Fruit fly (Drosophila melanogaster): ENCODE results near the gene CG8001.
A peak's percentile ranks its signal among the peaks of the same experiment; 100 is the strongest.

CG8001 gene

DNA sequence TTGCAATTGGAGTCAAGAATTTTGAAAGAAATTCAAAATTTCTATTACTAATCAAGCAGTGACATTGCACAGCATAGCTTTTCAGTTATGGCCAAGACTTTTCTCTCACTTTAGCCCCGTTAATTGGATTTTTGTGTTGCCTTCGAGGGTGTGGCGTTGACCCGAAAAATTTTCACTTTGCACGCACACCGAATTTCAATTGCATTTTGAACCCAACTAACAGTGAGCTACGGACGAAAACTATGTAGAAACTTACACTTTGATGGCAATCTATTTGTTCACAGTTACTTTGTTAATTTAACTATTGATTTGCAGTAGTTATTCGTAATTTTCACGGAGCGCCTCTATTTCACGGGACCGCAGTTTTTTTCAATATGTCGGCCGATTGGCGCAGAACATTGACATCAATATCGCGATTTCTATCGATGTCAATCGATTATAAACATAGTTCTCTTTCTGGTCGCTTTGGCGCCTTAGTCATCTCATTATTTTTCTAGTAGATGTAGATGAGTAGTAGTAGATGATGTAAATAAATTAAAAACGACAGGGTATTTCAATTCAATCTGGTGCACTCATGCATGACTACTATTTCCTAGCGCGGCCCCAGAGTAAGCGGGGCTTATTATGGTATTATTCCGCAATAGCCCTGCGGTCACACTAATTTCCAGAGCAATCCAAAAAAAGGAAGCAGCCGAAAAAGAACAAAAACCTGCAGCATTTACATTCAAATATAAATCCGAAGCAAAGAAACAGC, 39.2 kb downstream of the CG8001 start, which contains the start of the genes alpha-Spec, dlt and Cdc37 (continued):
- TF ChIP-seq oc (tag; optimal IDR thresholded peaks at IDR 0.05) (no peak), CG33557 (GFP tag; optimal IDR thresholded peaks at IDR 0.05) (peak; percentile 29), Bdp1 (GFP tag; optimal IDR thresholded peaks at IDR 0.05) (no peak), ara (GFP tag; IDR thresholded peaks at IDR 0.05) (no peak), Kr (GFP tag; optimal IDR thresholded peaks at IDR 0.05) (no peak), CG2116 (GFP tag; optimal IDR thresholded peaks at IDR 0.05) (peak; percentile 82), Gsc (GFP tag; IDR thresholded peaks at IDR 0.05) (no peak), CG31365 (tag; optimal IDR thresholded peaks at IDR 0.05) (peak; percentile 9), peb (GFP tag; IDR thresholded peaks at IDR 0.05) (no peak), Dfd (GFP tag; optimal IDR thresholded peaks at IDR 0.05) (no peak), CG1233 (GFP tag; optimal IDR thresholded peaks at IDR 0.05) (no peak), sd (tag; optimal IDR thresholded peaks at IDR 0.05) (no peak), Oaz (GFP tag; IDR thresholded peaks at IDR 0.05) (no peak), CG14667 (GFP tag; IDR thresholded peaks at IDR 0.05) (no peak), CG15696 (tag; optimal IDR thresholded peaks at IDR 0.05) (no peak), CG10209 (GFP tag; optimal IDR thresholded peaks at IDR 0.05) (peak; percentile 2), pros (GFP tag; optimal IDR thresholded peaks at IDR 0.05) (peak; percentile 15), fd102C (GFP tag; optimal IDR thresholded peaks at IDR 0.05) (no peak), CG32532 (GFP tag; IDR thresholded peaks at IDR 0.05) (peak; percentile 9; the same call in 1 of the 2 replicates), CG11247 (GFP tag; IDR thresholded peaks at IDR 0.05) (no peak), lola (GFP tag; optimal IDR thresholded peaks at IDR 0.05) (no peak), Chrac-16 (GFP tag; optimal IDR thresholded peaks at IDR 0.05) (no peak), CG30403 (GFP tag; optimal IDR thresholded peaks at IDR 0.05) (peak; percentile 20), CG9817 (tag; optimal IDR thresholded peaks at IDR 0.05) (no peak), bbx (GFP tag; IDR thresholded peaks at IDR 0.05; ENCODE audit: partially characterized antibody) (peak; percentile 60), CG9727 (GFP tag; optimal IDR thresholded peaks at IDR 0.05) (peak; percentile 10), HLH54F (GFP tag; optimal IDR thresholded peaks at IDR 0.05) (no peak), amos (GFP tag; IDR thresholded peaks at IDR 0.05; ENCODE audit: partially characterized antibody) (peak; percentile 79), CG17359 (tag; optimal IDR thresholded peaks at IDR 0.05) (peak; percentile 20), E2f2 (GFP tag; IDR thresholded peaks at IDR 0.05) (peak; percentile 57; the same call in 1 of the 2 replicates), D19A (tag; optimal IDR thresholded peaks at IDR 0.05) (no peak), ham (GFP tag; IDR thresholded peaks at IDR 0.05) (no peak), ttk (GFP tag; IDR thresholded peaks at IDR 0.05) (no peak), MBD-R2 (GFP tag; IDR thresholded peaks at IDR 0.05) (peak; percentile 29; the same call in 1 of the 2 replicates), sr (GFP tag; IDR thresholded peaks at IDR 0.05) (no peak), CG17829 (tag; optimal IDR thresholded peaks at IDR 0.05) (peak; percentile 70), Nf-YB (GFP tag; optimal IDR thresholded peaks at IDR 0.05) (peak; percentile 14), CG18764 (GFP tag; optimal IDR thresholded peaks at IDR 0.05) (no peak), CG6175 (GFP tag; IDR thresholded peaks at IDR 0.05) (no peak), lbe (GFP tag; optimal IDR thresholded peaks at IDR 0.05) (no peak), CG13123 (GFP tag; optimal IDR thresholded peaks at IDR 0.05) (no peak), pb (GFP tag; optimal IDR thresholded peaks at IDR 0.05) (no peak), Max (GFP tag; optimal IDR thresholded peaks at IDR 0.05) (no peak), Dip2 (GFP tag; IDR thresholded peaks at IDR 0.05) (no peak), CG34224 (GFP tag; IDR thresholded peaks at IDR 0.05; ENCODE audit: partially characterized antibody) (peak; percentile 73; the same call in 2 of the 3 replicates), fd3F (GFP tag; optimal IDR thresholded peaks at IDR 0.05) (no peak), Pdp1 (GFP tag; optimal IDR thresholded peaks at IDR 0.05) (peak in 1 of 2 experiments; percentile 23), CG15479 (GFP tag; optimal IDR thresholded peaks at IDR 0.05) (peak; percentile 20), Fer3 (tag; optimal IDR thresholded peaks at IDR 0.05) (peak; percentile 24)
